Fruit fly (Drosophila melanogaster): ENCODE data around the gene Jon25Biii.

Gene Jon25Biii

dm6 chr2L:4976988-4977551 is 26.5 kb upstream of the Jon25Biii start, which contains the start of the genes Gmd and CG3792 (continued):
- peak; percentile 90 for TF ChIP-seq GATAe (GFP tag; conservative IDR thresholded peaks at IDR 0.05)
- TF ChIP-seq slp2 (GFP tag; optimal IDR thresholded peaks at IDR 0.05): peak; percentile 94
- peak; percentile 91 for TF ChIP-seq nom (GFP tag; optimal IDR thresholded peaks at IDR 0.05)
- peak; percentile 61; the same call in 1 of the 3 replicates for TF ChIP-seq mld (GFP tag; IDR thresholded peaks at IDR 0.05; ENCODE audit: partially characterized antibody)
- TF ChIP-seq onecut (GFP tag; IDR thresholded peaks at IDR 0.05): peak; percentile 89
- peak; percentile 90 for TF ChIP-seq Nf-YC (tag; optimal IDR thresholded peaks at IDR 0.05)
- TF ChIP-seq dmrt99B (tag; optimal IDR thresholded peaks at IDR 0.05): no peak
- no peak for TF ChIP-seq lov (optimal IDR thresholded peaks at IDR 0.05)
- peak; percentile 76; the same call in 2 of the 3 replicates for TF ChIP-seq lov (GFP tag; IDR thresholded peaks at IDR 0.05)
- TF ChIP-seq CG33557 (GFP tag; optimal IDR thresholded peaks at IDR 0.05): peak; percentile 82
- peak; percentile 97 for TF ChIP-seq tgo (GFP tag; IDR thresholded peaks at IDR 0.05)
- peak; percentile 92 for TF ChIP-seq CG6813 (GFP tag; optimal IDR thresholded peaks at IDR 0.05)
- peak; percentile 91 for TF ChIP-seq ro (GFP tag; IDR thresholded peaks at IDR 0.05)
- peak; percentile 95 for TF ChIP-seq Drgx (GFP tag; IDR thresholded peaks at IDR 0.05)
- peak; percentile 67 for TF ChIP-seq eyg (GFP tag; optimal IDR thresholded peaks at IDR 0.05)
- TF ChIP-seq luna (GFP tag; optimal IDR thresholded peaks at IDR 0.05): peak; percentile 86
- TF ChIP-seq sna (GFP tag; IDR thresholded peaks at IDR 0.05; ENCODE audit: partially characterized antibody): peak; percentile 80
- peak; percentile 90 for TF ChIP-seq CG6683 (GFP tag; optimal IDR thresholded peaks at IDR 0.05)
- peak; percentile 96 for TF ChIP-seq HmgZ (tag; optimal IDR thresholded peaks at IDR 0.05)
- peak; percentile 82 for TF ChIP-seq unc-4 (GFP tag; IDR thresholded peaks at IDR 0.05; ENCODE audit: partially characterized antibody)
- peak; percentile 96 for TF ChIP-seq CG4282 (GFP tag; optimal IDR thresholded peaks at IDR 0.05)
- peak; percentile 85 for TF ChIP-seq D19B (GFP tag; optimal IDR thresholded peaks at IDR 0.05)
- peak; percentile 85 for TF ChIP-seq disco-r (GFP tag; optimal IDR thresholded peaks at IDR 0.05)
- peak; percentile 91 for TF ChIP-seq Dek (tag; optimal IDR thresholded peaks at IDR 0.05)
- TF ChIP-seq CG16779 (GFP tag; IDR thresholded peaks at IDR 0.05): peak; percentile 89
- peak; percentile 92 for TF ChIP-seq Side (GFP tag; optimal IDR thresholded peaks at IDR 0.05)
- peak; percentile 94 for TF ChIP-seq Oli (tag; optimal IDR thresholded peaks at IDR 0.05)
- TF ChIP-seq D19A (tag; optimal IDR thresholded peaks at IDR 0.05): peak; percentile 91
- no peak for TF ChIP-seq Jarid2 (GFP tag; optimal IDR thresholded peaks at IDR 0.05)
- TF ChIP-seq hbn (GFP tag; IDR thresholded peaks at IDR 0.05; ENCODE audit: partially characterized antibody): peak; percentile 81
- peak; percentile 71 for TF ChIP-seq CG1603 (tag; optimal IDR thresholded peaks at IDR 0.05)
- peak; percentile 93 for TF ChIP-seq CG16815 (GFP tag; optimal IDR thresholded peaks at IDR 0.05)
- TF ChIP-seq gsb-n (tag; optimal IDR thresholded peaks at IDR 0.05): peak; percentile 93
- TF ChIP-seq dati (GFP tag; IDR thresholded peaks at IDR 0.05): peak; percentile 84
- peak; percentile 57 for TF ChIP-seq pzg (GFP tag; optimal IDR thresholded peaks at IDR 0.05)
- TF ChIP-seq emc (GFP tag; optimal IDR thresholded peaks at IDR 0.05): peak; percentile 81
- TF ChIP-seq bbx (GFP tag; IDR thresholded peaks at IDR 0.05; ENCODE audit: partially characterized antibody): peak; percentile 81
- peak; percentile 94 for TF ChIP-seq CG12155 (GFP tag; optimal IDR thresholded peaks at IDR 0.05)
- TF ChIP-seq CG14710 (tag; optimal IDR thresholded peaks at IDR 0.05): peak; percentile 97
- peak in 1 of 2 experiments; percentile 69 for TF ChIP-seq crp (GFP tag; optimal IDR thresholded peaks at IDR 0.05)
- TF ChIP-seq CG4404 (GFP tag; IDR thresholded peaks at IDR 0.05): peak; percentile 96
- peak; percentile 97 for TF ChIP-seq dysf (GFP tag; IDR thresholded peaks at IDR 0.05)
- peak; percentile 94 for TF ChIP-seq HHEX (GFP tag; optimal IDR thresholded peaks at IDR 0.05)
- TF ChIP-seq CG2199 (GFP tag; IDR thresholded peaks at IDR 0.05): peak; percentile 81; the same call in 1 of the 3 replicates
- TF ChIP-seq CG5953 (GFP tag; IDR thresholded peaks at IDR 0.05): peak; percentile 93
- peak; percentile 90 for TF ChIP-seq CG30431 (GFP tag; optimal IDR thresholded peaks at IDR 0.05)
- TF ChIP-seq row (GFP tag; IDR thresholded peaks at IDR 0.05): peak; percentile 99
- peak; percentile 87 for TF ChIP-seq knrl (GFP tag; IDR thresholded peaks at IDR 0.05; ENCODE audit: partially characterized antibody)
- peak; percentile 54 for TF ChIP-seq fd64A (GFP tag; optimal IDR thresholded peaks at IDR 0.05)
